Worm (Caenorhabditis elegans): Measurements from ENCODE around the gene K08F9.1.
"Not testable (repeated sequence)": the region's sequence is repeated elsewhere in the genome, so short reads cannot be mapped to it uniquely, and the experiment has no call there.

The K08F9.1 gene

DNA sequence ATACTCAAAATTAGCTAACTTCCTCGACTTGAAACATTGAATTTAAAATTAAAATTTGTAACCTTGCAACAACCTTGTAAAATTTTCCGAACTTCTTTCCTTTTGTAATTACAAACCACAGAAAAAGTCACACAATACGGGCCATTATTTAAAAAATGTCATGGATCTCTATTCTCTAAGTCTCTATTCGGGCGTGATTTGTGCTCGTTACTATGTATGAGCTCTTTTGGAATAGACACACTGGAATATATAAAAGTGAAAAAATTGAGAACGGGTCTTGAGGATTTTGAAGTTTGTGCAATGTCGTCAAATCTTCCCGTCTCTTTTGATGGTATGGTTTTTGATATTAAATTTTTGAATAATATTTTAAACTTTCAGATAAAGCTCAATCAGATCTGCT lies 15.2 kb downstream of the K08F9.1 start, which contains the start of gene srr-7:
Gene srr-7 (plus strand): TSS at position 301 of the 400 bp plus-strand sequence.
- TF ChIP-seq him-1 (tag; optimal IDR thresholded peaks at IDR 0.05) (no peak), W03F9.2 (tag; optimal IDR thresholded peaks at IDR 0.05) (no peak), dao-5 (tag; optimal IDR thresholded peaks at IDR 0.05) (no peak)

DNA sequence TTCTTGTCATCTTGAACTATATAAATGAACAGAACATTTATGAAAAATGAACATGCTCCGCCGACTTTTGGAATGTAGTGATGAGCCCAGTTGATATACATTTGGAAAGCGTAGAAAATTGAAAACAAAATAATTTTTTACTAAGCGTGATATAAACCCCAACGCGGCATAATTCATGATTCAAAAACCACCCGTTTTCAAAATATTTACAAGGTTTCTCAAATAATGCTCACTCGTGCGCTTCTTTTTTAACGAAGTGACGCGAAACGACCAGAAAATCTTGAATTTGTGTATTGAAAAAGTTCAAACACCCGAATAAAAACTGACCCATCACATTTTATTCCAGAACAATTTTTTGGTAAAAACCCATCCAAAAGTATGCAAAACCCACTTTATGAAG lies 15.8 kb downstream of the K08F9.1 start, which contains the start of gene srj-27:
Gene srj-27 (minus strand): TSS at position 101 of the 400 bp plus-strand sequence.
- TF ChIP-seq him-1 (tag; optimal IDR thresholded peaks at IDR 0.05) (no peak), dao-5 (tag; optimal IDR thresholded peaks at IDR 0.05) (no peak), W03F9.2 (tag; optimal IDR thresholded peaks at IDR 0.05) (no peak)

DNA sequence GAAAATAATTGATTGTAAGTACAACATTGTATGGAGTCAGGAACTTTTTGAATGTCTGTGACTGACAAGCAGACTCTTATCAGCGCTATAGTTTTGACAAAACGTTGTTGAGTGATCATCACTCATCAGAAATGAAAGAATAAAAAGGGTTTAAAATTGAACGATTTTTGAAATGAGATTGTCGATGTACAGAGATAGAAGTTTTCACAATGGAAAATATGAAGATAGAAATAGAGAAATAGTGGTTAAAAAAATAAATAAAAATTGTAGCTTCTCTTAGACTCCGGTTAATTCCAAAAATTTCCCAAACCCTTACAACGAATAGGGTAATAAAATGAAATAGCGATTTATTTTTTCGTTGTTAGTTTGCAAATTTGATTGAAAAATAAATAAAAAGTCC lies 18.0 kb downstream of the K08F9.1 start, which contains the start of gene ugt-30:
Gene ugt-30 (minus strand): TSS at position 101 of the 400 bp plus-strand sequence.
- TF ChIP-seq dao-5, W03F9.2, him-1 (tag; optimal IDR thresholded peaks at IDR 0.05): not testable (repeated sequence)

DNA sequence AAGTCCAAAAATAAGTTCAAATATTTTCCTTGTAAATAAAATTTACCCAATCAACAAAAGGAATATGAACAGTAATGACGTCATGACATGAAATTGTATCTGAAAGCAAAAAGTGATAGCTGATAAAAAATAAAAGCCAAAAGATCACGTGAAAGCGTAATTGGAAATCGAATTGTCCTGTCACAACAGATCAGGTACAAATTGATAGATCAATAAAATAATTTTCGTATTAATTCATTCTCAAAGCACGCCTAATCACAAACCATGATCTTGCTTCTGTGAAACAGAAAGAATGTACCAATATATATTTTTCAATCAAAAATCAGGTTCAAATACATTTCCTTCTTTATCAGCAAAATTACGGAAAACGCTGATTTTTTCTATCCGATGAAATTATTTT lies 23.7 kb downstream of the K08F9.1 start, which contains the start of gene flor-1:
Gene flor-1 (minus strand): TSS at position 101 of the 400 bp plus-strand sequence.
- TF ChIP-seq W03F9.2 (tag; optimal IDR thresholded peaks at IDR 0.05) (no peak), dao-5 (tag; optimal IDR thresholded peaks at IDR 0.05) (no peak), him-1 (tag; optimal IDR thresholded peaks at IDR 0.05) (no peak)

DNA sequence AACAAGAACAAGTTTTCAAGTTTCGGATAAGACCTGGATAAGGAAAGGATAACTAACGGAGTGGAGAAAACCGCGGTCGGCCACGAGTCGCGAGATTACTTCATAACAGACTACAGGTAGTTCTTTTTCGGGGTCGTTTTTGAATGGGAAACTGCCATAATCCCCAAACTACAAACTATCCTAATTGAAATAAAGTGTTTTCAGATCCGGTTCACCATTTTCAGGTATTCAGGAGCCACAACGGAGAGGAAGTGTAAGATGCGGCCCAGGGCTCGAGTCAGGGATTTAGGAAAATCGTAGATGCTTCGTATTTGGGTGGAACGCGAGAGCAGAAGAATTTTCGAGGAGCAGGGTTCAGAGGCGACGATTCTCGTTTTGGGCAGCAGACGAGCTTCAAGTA lies 27.2 kb downstream of the K08F9.1 start, which contains the start of gene T01G5.8:
Gene T01G5.8 (plus strand): TSS at position 301 of the 400 bp plus-strand sequence.
- TF ChIP-seq W03F9.2, dao-5, him-1 (tag; optimal IDR thresholded peaks at IDR 0.05): not testable (repeated sequence)

DNA sequence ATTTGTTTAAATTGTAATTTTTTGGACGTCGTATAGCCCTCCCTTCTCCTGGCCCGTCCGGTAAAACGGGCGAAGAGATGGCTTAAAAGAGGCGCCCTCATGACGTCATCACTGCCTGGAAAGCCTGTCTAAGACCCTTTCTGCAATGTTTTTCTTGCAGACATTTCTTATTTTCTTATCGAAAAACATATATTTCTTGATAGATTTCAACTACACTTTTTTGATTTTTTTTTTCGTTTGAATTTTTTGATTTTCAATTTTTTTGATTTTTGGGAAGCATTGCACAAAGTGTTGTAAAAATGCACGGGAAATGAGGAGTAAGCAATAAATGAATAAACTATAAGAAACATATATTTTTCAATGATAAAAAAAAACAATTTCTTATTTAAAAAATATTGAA lies 29.2 kb downstream of the K08F9.1 start, which contains the start of gene T01G5.6:
Gene T01G5.6 (minus strand): TSS at position 101 of the 400 bp plus-strand sequence.
- no peak for TF ChIP-seq him-1 (tag; optimal IDR thresholded peaks at IDR 0.05)
- TF ChIP-seq W03F9.2 (tag; optimal IDR thresholded peaks at IDR 0.05) = no peak
- TF ChIP-seq dao-5 (tag; optimal IDR thresholded peaks at IDR 0.05) = no peak

DNA sequence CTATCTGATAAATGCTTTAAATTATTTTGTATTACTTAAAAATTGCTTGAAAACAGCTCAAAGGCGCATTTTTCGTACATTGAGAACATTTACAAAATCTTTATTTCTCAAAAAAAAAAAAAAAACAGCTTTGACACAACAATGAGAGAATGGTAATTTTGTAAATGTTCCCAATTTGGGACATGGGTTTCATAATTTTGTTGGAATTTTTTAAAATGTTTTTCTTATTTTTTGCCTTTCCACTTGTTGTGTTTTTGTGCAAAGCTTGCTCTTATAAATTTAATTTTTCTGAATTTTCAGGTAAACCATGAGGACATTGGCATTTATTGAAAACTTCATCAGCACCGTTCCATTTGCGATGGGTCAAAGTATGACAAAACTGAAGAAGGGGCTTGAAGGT lies 31.5 kb downstream of the K08F9.1 start, which contains the start of gene T01G5.7:
Gene T01G5.7 (plus strand): TSS at position 301 of the 400 bp plus-strand sequence.
- TF ChIP-seq dao-5 (tag; optimal IDR thresholded peaks at IDR 0.05) (no peak), him-1 (tag; optimal IDR thresholded peaks at IDR 0.05) (no peak), W03F9.2 (tag; optimal IDR thresholded peaks at IDR 0.05) (no peak)

DNA sequence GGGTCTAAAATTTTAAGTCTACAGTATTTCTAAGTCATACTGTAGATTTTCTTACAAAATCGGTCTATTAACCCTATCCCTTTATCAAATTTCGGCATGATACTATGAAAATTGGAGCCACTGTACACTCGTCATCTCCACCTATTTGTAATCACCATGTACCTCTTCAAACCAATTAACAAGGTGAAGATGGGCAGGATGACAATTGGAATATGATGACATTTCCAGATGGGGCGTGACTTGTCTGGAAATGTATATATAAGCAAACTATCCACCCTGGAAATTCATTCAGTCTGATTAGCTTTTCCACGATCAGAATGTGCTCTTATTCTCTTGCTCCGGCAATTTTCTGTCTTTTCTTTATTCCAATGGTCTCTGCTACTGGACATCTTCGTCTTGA lies 33.9 kb downstream of the K08F9.1 start, which contains the start of gene Y75B12A.2:
Gene Y75B12A.2 (plus strand): TSS at position 301 of the 400 bp plus-strand sequence.
- TF ChIP-seq him-1 (tag; optimal IDR thresholded peaks at IDR 0.05) (no peak), dao-5 (tag; optimal IDR thresholded peaks at IDR 0.05) (no peak), W03F9.2 (tag; optimal IDR thresholded peaks at IDR 0.05) (no peak)

DNA sequence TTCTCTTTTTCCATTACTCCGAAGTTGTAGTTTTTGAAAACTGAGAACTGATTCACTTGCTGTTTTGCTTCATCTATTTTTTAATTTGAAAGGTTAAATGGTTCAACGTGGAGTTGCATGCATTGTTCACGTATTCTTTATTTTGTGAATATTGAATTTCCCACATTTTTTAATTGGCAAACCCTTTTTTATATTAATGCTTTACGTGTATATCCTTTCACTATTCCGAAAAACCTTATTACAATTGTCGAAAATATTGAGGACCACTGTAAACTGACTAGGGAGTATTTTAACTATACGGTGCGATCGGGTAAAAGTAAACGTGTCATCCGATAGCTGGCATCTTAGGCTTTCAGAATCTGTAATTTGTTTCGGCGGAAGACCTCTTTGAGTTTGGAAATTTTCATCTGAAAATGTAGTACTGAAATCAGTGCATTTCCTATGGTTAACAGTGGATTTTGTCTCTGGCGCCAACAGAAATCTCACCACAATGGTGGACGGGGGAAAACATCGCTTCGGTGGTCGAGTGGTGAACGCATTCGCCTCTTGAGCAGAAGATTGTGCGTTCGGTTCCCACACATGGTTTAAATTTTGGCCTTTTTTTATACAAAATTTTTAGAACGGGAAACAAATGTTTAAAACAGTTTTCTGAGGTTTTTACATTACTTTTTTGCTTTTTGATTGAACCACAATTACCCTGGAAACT lies 37.1 kb downstream of the K08F9.1 start, which contains the start of gene C01G10.14:
Gene C01G10.14 (minus strand): TSS at position 51 of the 706 bp plus-strand sequence.
- not testable (repeated sequence) for TF ChIP-seq dao-5, W03F9.2, him-1 (tag; optimal IDR thresholded peaks at IDR 0.05)

DNA sequence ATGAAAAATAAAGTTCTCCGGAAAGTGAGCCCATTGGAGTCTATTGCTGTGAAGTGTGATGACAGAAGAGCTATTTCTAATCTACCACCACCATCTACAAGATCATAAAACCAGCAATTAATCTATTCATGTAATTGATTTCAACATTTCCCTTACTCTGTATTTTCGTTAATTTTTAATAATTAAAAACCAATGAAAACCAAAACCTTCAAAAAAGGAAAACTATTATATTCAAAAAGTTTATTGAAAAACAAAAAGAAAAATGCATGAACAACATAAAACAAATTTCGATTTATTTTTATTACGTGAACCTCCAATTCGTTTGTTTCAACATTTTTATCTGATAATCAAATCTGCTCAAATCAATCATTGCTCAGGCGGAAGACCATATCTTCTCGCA lies 43.7 kb downstream of the K08F9.1 start, which contains the start of gene C01G10.1:
Gene C01G10.1 (plus strand): TSS at position 301 of the 400 bp plus-strand sequence.
- TF ChIP-seq him-1 (tag; optimal IDR thresholded peaks at IDR 0.05) (no peak), W03F9.2 (tag; optimal IDR thresholded peaks at IDR 0.05) (no peak), dao-5 (tag; optimal IDR thresholded peaks at IDR 0.05) (no peak)

DNA sequence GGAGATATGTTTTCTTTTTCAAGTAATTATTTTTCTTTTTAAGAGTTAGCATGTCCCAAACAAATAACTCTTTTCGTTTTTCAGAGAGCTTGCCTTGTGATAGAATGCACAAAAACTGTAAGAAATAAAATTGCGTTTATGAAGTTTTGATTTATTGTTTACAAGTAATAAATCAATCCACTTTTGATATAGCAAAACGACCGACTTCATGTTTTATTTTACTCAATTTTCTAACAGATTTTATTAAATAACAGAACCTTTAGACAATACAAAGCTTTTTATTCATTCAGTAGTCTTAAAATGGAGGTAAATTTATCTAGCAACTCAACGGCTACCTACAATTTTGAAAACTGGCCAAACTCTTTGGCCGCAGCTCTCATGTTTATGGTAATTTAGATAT lies 48.4 kb downstream of the K08F9.1 start, which contains the start of gene srx-78:
Gene srx-78 (plus strand): TSS at position 301 of the 400 bp plus-strand sequence.
- TF ChIP-seq W03F9.2 (tag; optimal IDR thresholded peaks at IDR 0.05) = no peak
- TF ChIP-seq him-1 (tag; optimal IDR thresholded peaks at IDR 0.05) = no peak
- TF ChIP-seq dao-5 (tag; optimal IDR thresholded peaks at IDR 0.05) = no peak

DNA sequence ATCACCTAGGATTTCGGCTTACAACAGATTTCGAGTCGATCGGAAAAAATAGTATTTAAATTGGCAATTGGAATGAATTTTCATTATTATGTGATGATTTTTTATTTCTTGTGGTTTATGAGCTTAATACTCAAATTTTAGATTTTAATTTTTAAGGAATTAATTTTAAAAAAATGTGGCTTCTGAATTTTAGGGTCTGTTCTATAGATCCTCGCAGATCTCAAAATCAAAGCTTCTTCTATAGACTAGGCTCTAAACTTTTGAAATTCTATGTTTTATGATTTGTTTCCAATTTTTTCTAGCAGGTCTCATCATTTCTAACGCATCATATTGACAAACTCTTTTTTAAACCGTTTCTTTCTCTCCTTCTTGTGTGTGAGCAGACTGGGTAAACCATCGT lies 50.5 kb downstream of the K08F9.1 start, which contains the start of gene txt-12:
Gene txt-12 (plus strand): TSS at position 301 of the 400 bp plus-strand sequence.
- TF ChIP-seq dao-5 (tag; optimal IDR thresholded peaks at IDR 0.05) (no peak), W03F9.2 (tag; optimal IDR thresholded peaks at IDR 0.05) (no peak), him-1 (tag; optimal IDR thresholded peaks at IDR 0.05) (no peak)

DNA sequence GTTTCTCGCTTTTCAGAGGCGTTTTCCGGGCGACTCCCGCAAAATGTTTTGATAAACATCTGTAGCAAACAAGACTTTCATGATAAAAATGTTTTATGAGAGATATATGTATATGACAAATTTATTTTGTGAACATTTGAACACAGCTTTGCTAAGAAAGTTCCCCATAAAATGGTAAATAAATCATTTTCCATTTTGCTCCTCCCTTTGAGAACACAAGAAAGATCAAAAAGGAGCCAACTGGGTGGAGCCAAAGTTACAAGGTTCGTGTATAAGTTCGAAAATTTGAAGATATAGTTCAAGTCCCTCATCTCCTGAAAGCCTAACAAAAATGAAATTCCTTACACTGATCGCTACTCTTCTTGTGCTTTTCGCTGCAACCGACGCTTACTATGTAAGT lies 52.7 kb downstream of the K08F9.1 start, which contains the start of gene C01G10.17:
Gene C01G10.17 (plus strand): TSS at position 301 of the 400 bp plus-strand sequence.
- TF ChIP-seq him-1 (tag; optimal IDR thresholded peaks at IDR 0.05) (no peak), W03F9.2 (tag; optimal IDR thresholded peaks at IDR 0.05) (no peak), dao-5 (tag; optimal IDR thresholded peaks at IDR 0.05) (no peak)
